Fruit fly (Drosophila melanogaster) whole organism, prepupa: ENCODE measurements around the gene CG44094.

Experiments
- CG6163 ChIP-seq: fragments of 200-800 bp; sonication (Bioruptor generic); IDR thresholded peaks from 3 replicates; pipeline ENCODE4 v1.3.6; 2022; ENCODE audit warnings: missing biosample characterization, missing genetic modification characterization
- Gug ChIP-seq: fragments of 200-800 bp; sonication (Bioruptor generic); IDR thresholded peaks from 2 replicates; pipeline ENCODE4 v1.3.6; 2022; ENCODE audit warnings: missing biosample characterization, missing genetic modification characterization
- OdsH ChIP-seq: fragments of 200-800 bp; sonication (Bioruptor generic); optimal IDR thresholded peaks from 3 replicates; lab custom pipeline; 2016; ENCODE audit warnings: missing biosample characterization, missing genetic modification characterization
- Smox ChIP-seq: fragments of 200-800 bp; sonication (Bioruptor generic); optimal IDR thresholded peaks from 3 replicates; lab custom pipeline; 2016; ENCODE audit warnings: missing biosample characterization, missing genetic modification characterization
- achi ChIP-seq: fragments of 200-800 bp; sonication (Bioruptor generic); optimal IDR thresholded peaks from 3 replicates; lab custom pipeline; 2016; ENCODE audit warnings: missing biosample characterization, missing genetic modification characterization
- fd85E ChIP-seq: fragments of 200-800 bp; sonication (Bioruptor generic); optimal IDR thresholded peaks from 3 replicates; lab custom pipeline; 2016; ENCODE audit warnings: missing biosample characterization, missing genetic modification characterization
- fkh ChIP-seq: fragments of 200-800 bp; sonication (Bioruptor generic); optimal IDR thresholded peaks from 3 replicates; lab custom pipeline; 2017; ENCODE audit warnings: missing biosample characterization, mild to moderate bottlenecking, missing genetic modification characterization, moderate library complexity

DNA sequence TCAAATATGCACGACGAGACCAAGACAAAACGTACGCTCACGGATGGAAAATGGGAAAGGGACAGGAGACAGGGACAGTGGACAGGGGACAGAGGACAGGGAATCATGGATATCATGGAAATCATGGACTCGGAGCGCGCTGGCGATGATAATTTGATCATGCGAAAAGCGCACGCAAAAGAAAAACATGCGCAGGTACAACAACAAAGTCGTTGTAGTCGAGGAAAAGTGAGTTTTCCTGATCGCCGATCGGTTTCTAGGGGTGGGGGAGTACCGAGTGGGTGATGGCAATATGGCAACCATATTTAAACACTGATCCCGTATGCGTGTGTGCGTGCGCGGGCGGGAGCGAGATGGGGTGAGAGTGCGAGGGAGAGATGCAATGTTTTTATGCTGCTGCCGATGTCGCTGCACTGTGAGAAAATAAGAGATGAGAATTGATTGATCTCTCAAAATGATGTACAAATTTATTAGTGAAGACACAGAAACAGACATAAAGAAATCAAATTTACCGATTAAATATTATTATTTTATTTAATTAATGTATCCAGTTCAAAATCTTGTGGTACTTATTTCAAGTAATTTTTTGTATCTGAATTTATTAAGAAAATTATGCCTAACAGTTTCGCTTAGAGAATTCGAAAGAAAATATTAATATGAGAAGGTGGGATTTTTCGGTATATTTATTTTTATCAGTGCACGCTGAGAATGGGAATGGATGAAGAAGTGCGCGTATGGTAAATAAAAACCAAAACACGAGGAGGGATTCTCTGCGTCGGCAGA lies 14.5 kb upstream of the CG44094 start:
- peak; percentile 59 for TF ChIP-seq fkh (GFP tag; lab: Kevin White, UChicago)
- no peak for TF ChIP-seq fd85E
- no peak; the same call in 1 of the 2 replicates for TF ChIP-seq Gug
- peak; percentile 11 for TF ChIP-seq Smox (GFP tag; lab: Kevin White, UChicago)
- TF ChIP-seq CG6163, result 0 out of 3 replicates have a peak, but pooled peaks have one; percentile 25
- peak; percentile 60 for TF ChIP-seq achi (GFP tag; lab: Kevin White, UChicago)
- peak; percentile 66 for TF ChIP-seq OdsH
